Worm (Caenorhabditis elegans) whole organism, L4/young adult: ENCODE measurements around the gene F33G12.6.

ENCODE experiments used
- W03F9.2 ChIP-seq: fragments of 150-350 bp; optimal IDR thresholded peaks from 2 replicates; lab custom pipeline; 2014; ENCODE audit warnings: missing biosample characterization, missing genetic modification characterization
- dao-5 ChIP-seq: sonication (generic microtip); optimal IDR thresholded peaks from 2 replicates; lab custom pipeline; 2016; ENCODE audit warnings: missing genotype, missing genetic modification characterization, moderate library complexity, missing compliant biosample characterization
- him-1 ChIP-seq: sonication (generic microtip); optimal IDR thresholded peaks from 2 replicates; lab custom pipeline; 2016; ENCODE audit warnings: missing genotype, missing genetic modification reagents, missing genetic modification characterization, missing compliant biosample characterization

DNA sequence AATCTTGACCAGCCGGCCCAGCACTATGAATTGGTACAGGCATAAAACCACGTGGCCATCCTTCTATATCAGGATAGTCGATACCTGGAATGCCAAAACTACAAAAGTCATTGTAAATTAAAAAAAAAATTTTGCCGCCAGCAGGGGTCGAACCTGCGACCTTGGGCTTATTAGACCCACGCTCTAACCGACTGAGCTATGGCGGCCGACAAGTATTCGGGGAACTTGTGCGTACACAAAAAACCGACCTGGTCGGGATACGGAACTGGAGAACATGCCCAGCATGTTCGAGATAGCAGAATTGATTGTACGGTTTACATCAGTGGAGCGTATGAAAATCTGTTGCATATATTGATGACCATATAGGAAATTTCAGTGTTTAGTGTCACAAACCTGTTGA is 7.6 kb downstream of the F33G12.6 start:
- TF ChIP-seq W03F9.2 (tag; lab: Kevin White, UChicago) (peak; percentile 12), dao-5 (tag; lab: Kevin White, UChicago) (peak; percentile 13), him-1 (tag; lab: Kevin White, UChicago) (peak; percentile 55)
